Fruit fly (Drosophila melanogaster): Measurements from ENCODE around the gene CG10462.

dm6 chr2L:19768967-19769366 lies 33.2 kb upstream of the CG10462 start, which contains the start of gene bsh:
- no peak for TF ChIP-seq CG8301 (tag; optimal IDR thresholded peaks at IDR 0.05)
- no peak for TF ChIP-seq rn (GFP tag; IDR thresholded peaks at IDR 0.05)
- TF ChIP-seq Snoo (tag; optimal IDR thresholded peaks at IDR 0.05), result no peak
- TF ChIP-seq D1 (tag; optimal IDR thresholded peaks at IDR 0.05), result no peak
- TF ChIP-seq Pif1A (GFP tag; optimal IDR thresholded peaks at IDR 0.05), result no peak
- no peak for TF ChIP-seq CG4496 (GFP tag; IDR thresholded peaks at IDR 0.05)
- no peak for TF ChIP-seq Pif1B (GFP tag; optimal IDR thresholded peaks at IDR 0.05)
- TF ChIP-seq CG13204 (GFP tag; optimal IDR thresholded peaks at IDR 0.05), result no peak
- TF ChIP-seq EcR (GFP tag; optimal IDR thresholded peaks at IDR 0.05), result no peak
- TF ChIP-seq CG17806 (tag; optimal IDR thresholded peaks at IDR 0.05), result no peak
- no peak for TF ChIP-seq CG12605 (GFP tag; IDR thresholded peaks at IDR 0.05)

Data from whole organism, pupa.